Worm (Caenorhabditis elegans) whole organism, L1 larva: ENCODE data around the gene F28F9.2.

ENCODE experiments used
- elt-3 ChIP-seq, 6 experiments: fragments of 150-350 bp in 1 of 6; sonication (generic microtip); optimal IDR thresholded peaks; 2 replicates each; lab custom pipeline; 2017 to 2018; ENCODE audit warnings: missing biosample characterization in 6 of 6, missing genetic modification characterization in 6 of 6, inconsistent platforms in 1 of 6
- ets-5 ChIP-seq: fragments of 200-800 bp; sonication (Bioruptor generic); IDR thresholded peaks from 2 replicates; pipeline ENCODE4 v1.3.6; 2022; ENCODE audit warnings: missing genetic modification characterization, missing compliant biosample characterization
- lin-35 ChIP-seq, 2 experiments: fragments of 150-350 bp; optimal IDR thresholded peaks; 2 replicates each; lab custom pipeline; 2014; ENCODE audit warnings: missing biosample characterization in 2 of 2, missing genetic modification characterization in 2 of 2, missing genetic modification reagents in 2 of 2
- nhr-76 ChIP-seq: sonication (generic microtip); optimal IDR thresholded peaks from 2 replicates; lab custom pipeline; 2017; ENCODE audit warnings: missing biosample characterization, missing genetic modification characterization
- unc-86 ChIP-seq: sonication (generic microtip); optimal IDR thresholded peaks from 2 replicates; lab custom pipeline; 2016; ENCODE audit warnings: missing genetic modification characterization, missing compliant biosample characterization

DNA sequence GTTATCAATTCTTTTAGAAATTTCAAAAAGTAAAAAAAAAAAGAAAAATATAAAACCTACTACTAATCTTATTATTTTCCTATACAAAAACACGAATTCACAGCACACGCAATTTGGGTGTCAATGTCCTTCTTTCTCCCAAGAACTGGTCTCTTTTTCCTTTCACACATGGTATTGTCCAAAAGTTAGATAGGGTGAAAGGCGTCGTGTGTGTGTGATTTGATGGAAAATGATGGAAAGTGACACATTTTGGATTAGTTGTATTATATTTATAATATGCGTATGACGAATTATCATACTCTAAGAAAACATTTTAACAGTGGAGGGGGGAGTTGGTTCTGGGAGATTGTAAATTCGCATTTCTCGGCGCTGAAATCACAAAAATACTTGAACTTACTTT lies 11.8 kb upstream of the F28F9.2 start:
- TF ChIP-seq unc-86 (tag; lab: Kevin White, UChicago) (no peak), lin-35 (GFP tag; optimal IDR thresholded peaks at IDR 0.05; lab: Kevin White, UChicago) (no peak), ets-5 (no peak), elt-3 (tag; optimal IDR thresholded peaks at IDR 0.05; lab: Kevin White, UChicago) (no peak), nhr-76 (tag; lab: Kevin White, UChicago) (no peak)
